Worm (Caenorhabditis elegans) whole organism, L1 larva: ENCODE data around the gene F21E9.2.

Experiments used
- C04F5.9 ChIP-seq: sonication (generic microtip); optimal IDR thresholded peaks from 2 replicates; lab custom pipeline; 2016; ENCODE audit warnings: missing genetic modification characterization, missing compliant biosample characterization
- C16A3.4 ChIP-seq: fragments of 150-350 bp; optimal IDR thresholded peaks from 2 replicates; lab custom pipeline; 2014; ENCODE audit warnings: missing biosample characterization, missing genetic modification characterization
- C34B4.2 ChIP-seq: sonication (generic microtip); optimal IDR thresholded peaks from 2 replicates; lab custom pipeline; 2017; ENCODE audit warnings: mild to moderate bottlenecking, missing genetic modification characterization, missing compliant biosample characterization
- alr-1 ChIP-seq: fragments of 200-800 bp; sonication (Bioruptor generic); optimal IDR thresholded peaks from 2 replicates; lab custom pipeline; 2018; ENCODE audit warnings: borderline replicate concordance, mild to moderate bottlenecking, missing genetic modification characterization, missing compliant biosample characterization
- ceh-82 ChIP-seq, 3 experiments: fragments of 150-350 bp in 1 of 3; sonication (generic microtip) in 2 of 3; optimal IDR thresholded peaks; 2 replicates each; lab custom pipeline; 2014 to 2017; ENCODE audit warnings: missing biosample characterization in 3 of 3, missing genetic modification characterization in 3 of 3
- ceh-88 ChIP-seq: fragments of 200-800 bp; sonication (Bioruptor generic); IDR thresholded peaks from 2 replicates; pipeline ENCODE4 v1.3.6; 2022; ENCODE audit warnings: missing genetic modification characterization, missing compliant biosample characterization
- dpl-1 ChIP-seq, 3 experiments: fragments of 150-350 bp in 2 of 3; sonication (generic microtip) in 1 of 3; optimal IDR thresholded peaks; 2 replicates each; lab custom pipeline; 2014 to 2017; ENCODE audit warnings: missing biosample characterization in 3 of 3, missing genetic modification characterization in 3 of 3, missing genetic modification reagents in 3 of 3
- dsc-1 ChIP-seq: sonication (generic microtip); optimal IDR thresholded peaks from 2 replicates; lab custom pipeline; 2016; ENCODE audit warnings: mild to moderate bottlenecking, missing genetic modification characterization, missing compliant biosample characterization
- efl-1 ChIP-seq, 4 experiments: fragments of 150-350 bp; optimal IDR thresholded peaks in 3 of 4; peaks in 1 of 4; 1 replicate in 1 of 4; 2 replicates in 3 of 4; lab custom pipeline; 2014; ENCODE audit warnings: missing biosample characterization in 2 of 4, missing genetic modification characterization in 2 of 4, missing genetic modification reagents in 2 of 4
- egl-27 ChIP-seq, 2 experiments: fragments of 150-350 bp in 1 of 2; sonication (generic microtip); optimal IDR thresholded peaks; 3 replicates each; lab custom pipeline; 2017 to 2018; ENCODE audit warnings: missing biosample characterization in 2 of 2, missing genetic modification characterization in 2 of 2, missing genetic modification reagents in 2 of 2
- elt-2 ChIP-seq: sonication (generic microtip); optimal IDR thresholded peaks from 2 replicates; lab custom pipeline; 2016; ENCODE audit warnings: missing genetic modification characterization, mild to moderate bottlenecking, inconsistent platforms, missing compliant biosample characterization, missing genetic modification reagents
- ets-5 ChIP-seq: fragments of 200-800 bp; sonication (Bioruptor generic); IDR thresholded peaks from 2 replicates; pipeline ENCODE4 v1.3.6; 2022; ENCODE audit warnings: missing genetic modification characterization, missing compliant biosample characterization
- fkh-10 ChIP-seq: sonication (generic microtip); optimal IDR thresholded peaks from 2 replicates; lab custom pipeline; 2017; ENCODE audit warnings: missing biosample characterization, missing genetic modification reagents, missing genetic modification characterization
- fkh-4 ChIP-seq: sonication (generic microtip); optimal IDR thresholded peaks from 2 replicates; lab custom pipeline; 2016; ENCODE audit warnings: missing compliant biosample characterization, missing genetic modification characterization, borderline replicate concordance
- fkh-8 ChIP-seq: sonication (generic microtip); optimal IDR thresholded peaks from 2 replicates; lab custom pipeline; 2016; ENCODE audit warnings: mild to moderate bottlenecking, missing genetic modification characterization, missing compliant biosample characterization
- hlh-17 ChIP-seq: fragments of 200-800 bp; sonication (Bioruptor generic); optimal IDR thresholded peaks from 2 replicates; lab custom pipeline; 2018; ENCODE audit warnings: missing genetic modification characterization, mild to moderate bottlenecking, missing compliant biosample characterization, moderate library complexity, borderline replicate concordance
- jun-1 ChIP-seq: fragments of 150-350 bp; optimal IDR thresholded peaks from 2 replicates; lab custom pipeline; 2014; ENCODE audit warnings: missing biosample characterization, missing genetic modification reagents, missing genetic modification characterization
- lin-13 ChIP-seq: fragments of 150-350 bp; optimal IDR thresholded peaks from 2 replicates; lab custom pipeline; 2014; ENCODE audit warnings: missing biosample characterization, missing genetic modification reagents, missing genetic modification characterization
- lin-14 ChIP-seq: fragments of 200-800 bp; sonication (Bioruptor generic); optimal IDR thresholded peaks from 2 replicates; lab custom pipeline; 2018; ENCODE audit warnings: mild to moderate bottlenecking, missing genetic modification characterization, moderate library complexity, missing compliant biosample characterization
- lin-35 ChIP-seq, 2 experiments: fragments of 150-350 bp; optimal IDR thresholded peaks; 2 replicates each; lab custom pipeline; 2014; ENCODE audit warnings: missing biosample characterization in 2 of 2, missing genetic modification characterization in 2 of 2, missing genetic modification reagents in 2 of 2
- lin-39 ChIP-seq: fragments of 150-350 bp; optimal IDR thresholded peaks from 2 replicates; lab custom pipeline; 2014; ENCODE audit warnings: missing biosample characterization, missing genetic modification reagents, missing genetic modification characterization
- lsy-2 ChIP-seq, 2 experiments: fragments of 150-350 bp; optimal IDR thresholded peaks; 2 replicates each; lab custom pipeline; 2014; ENCODE audit warnings: missing biosample characterization in 2 of 2, missing genetic modification characterization in 2 of 2
- mab-9 ChIP-seq: fragments of 200-800 bp; sonication (Bioruptor generic); IDR thresholded peaks from 2 replicates; pipeline ENCODE4 v1.3.6; 2022; ENCODE audit warnings: missing genetic modification reagents, missing genetic modification characterization, missing compliant biosample characterization
- mdl-1 ChIP-seq, 2 experiments: fragments of 150-350 bp; optimal IDR thresholded peaks; 2 replicates each; lab custom pipeline; 2014 to 2017; ENCODE audit warnings: missing biosample characterization in 2 of 2, missing genetic modification characterization in 2 of 2, inconsistent platforms in 1 of 2
- mef-2 ChIP-seq: fragments of 150-350 bp; optimal IDR thresholded peaks from 2 replicates; lab custom pipeline; 2014; ENCODE audit warnings: missing biosample characterization, missing genetic modification characterization
- mep-1 ChIP-seq: fragments of 150-350 bp; optimal IDR thresholded peaks from 2 replicates; lab custom pipeline; 2014; ENCODE audit warnings: missing biosample characterization, missing genetic modification characterization
- nhr-19 ChIP-seq: fragments of 200-800 bp; sonication (Bioruptor generic); conservative IDR thresholded peaks from 2 replicates; pipeline ENCODE4 v1.3.6; 2022; ENCODE audit warnings: missing genetic modification characterization, missing compliant biosample characterization
- nhr-20 ChIP-seq: sonication (generic microtip); optimal IDR thresholded peaks from 2 replicates; lab custom pipeline; 2016; ENCODE audit warnings: mild to moderate bottlenecking, missing genetic modification characterization, missing compliant biosample characterization
- nhr-47 ChIP-seq: sonication (generic microtip); optimal IDR thresholded peaks from 2 replicates; lab custom pipeline; 2016; ENCODE audit warnings: mild to moderate bottlenecking, missing genetic modification characterization, moderate library complexity, missing compliant biosample characterization
- nhr-71 ChIP-seq: sonication (generic microtip); optimal IDR thresholded peaks from 2 replicates; lab custom pipeline; 2016; ENCODE audit warnings: mild to moderate bottlenecking, missing genetic modification characterization, moderate library complexity, missing compliant biosample characterization
- nhr-76 ChIP-seq: sonication (generic microtip); optimal IDR thresholded peaks from 2 replicates; lab custom pipeline; 2017; ENCODE audit warnings: missing biosample characterization, missing genetic modification characterization
- nhr-84 ChIP-seq: sonication (generic microtip); optimal IDR thresholded peaks from 2 replicates; lab custom pipeline; 2017; ENCODE audit warnings: missing biosample characterization, missing genetic modification characterization
- nhr-85 ChIP-seq: sonication (generic microtip); peaks from one replicate; lab custom pipeline; 2016; ENCODE audit warnings: missing genetic modification characterization, inconsistent platforms, missing compliant biosample characterization
- nhr-90 ChIP-seq: sonication (generic microtip); optimal IDR thresholded peaks from 2 replicates; lab custom pipeline; 2016; ENCODE audit warnings: mild to moderate bottlenecking, missing genetic modification characterization, missing compliant biosample characterization; ENCODE audit not compliant: poor library complexity
- pag-3 ChIP-seq: sonication (generic microtip); optimal IDR thresholded peaks from 2 replicates; lab custom pipeline; 2017; ENCODE audit warnings: missing genetic modification characterization, mild to moderate bottlenecking, missing compliant biosample characterization, antibody characterized with exemption, borderline replicate concordance; ENCODE audit not compliant: insufficient read depth
- pax-3 ChIP-seq: fragments of 200-800 bp; sonication (Bioruptor generic); optimal IDR thresholded peaks from 2 replicates; lab custom pipeline; 2018; ENCODE audit warnings: mild to moderate bottlenecking, missing genetic modification characterization, moderate library complexity, missing compliant biosample characterization
- rnt-1 ChIP-seq: sonication (generic microtip); optimal IDR thresholded peaks from 2 replicates; lab custom pipeline; 2016; ENCODE audit warnings: mild to moderate bottlenecking, missing genetic modification characterization, moderate library complexity, missing compliant biosample characterization
- skn-1 ChIP-seq: fragments of 150-350 bp; optimal IDR thresholded peaks from 2 replicates; lab custom pipeline; 2014; ENCODE audit warnings: missing biosample characterization, missing genetic modification characterization
- snpc-4 ChIP-seq: fragments of 150-350 bp; optimal IDR thresholded peaks from 2 replicates; lab custom pipeline; 2014; ENCODE audit warnings: missing biosample characterization, missing genetic modification characterization
- snu-23 ChIP-seq: sonication (generic microtip); optimal IDR thresholded peaks from 2 replicates; lab custom pipeline; 2016; ENCODE audit warnings: missing genetic modification characterization, missing compliant biosample characterization
- swsn-7 ChIP-seq: sonication (generic microtip); optimal IDR thresholded peaks from 2 replicates; lab custom pipeline; 2016; ENCODE audit warnings: missing genetic modification characterization, missing compliant biosample characterization
- tbx-2 ChIP-seq: sonication (generic microtip); optimal IDR thresholded peaks from 2 replicates; lab custom pipeline; 2016; ENCODE audit warnings: missing genetic modification characterization, missing compliant biosample characterization
- unc-130 ChIP-seq: fragments of 150-350 bp; optimal IDR thresholded peaks from 2 replicates; lab custom pipeline; 2017; ENCODE audit warnings: missing biosample characterization, missing genetic modification characterization, inconsistent platforms
- unc-86 ChIP-seq: sonication (generic microtip); optimal IDR thresholded peaks from 2 replicates; lab custom pipeline; 2016; ENCODE audit warnings: missing genetic modification characterization, missing compliant biosample characterization
- unc-98 ChIP-seq: fragments of 200-800 bp; sonication (Bioruptor generic); IDR thresholded peaks from 2 replicates; pipeline ENCODE4 v1.3.6; 2022; ENCODE audit warnings: missing genetic modification characterization, missing compliant biosample characterization
- zip-4 ChIP-seq: fragments of 200-800 bp; sonication (Bioruptor generic); optimal IDR thresholded peaks from 2 replicates; lab custom pipeline; 2018; ENCODE audit warnings: mild to moderate bottlenecking, missing genetic modification characterization, moderate library complexity, missing compliant biosample characterization

F21E9.2 gene

ce11 chrX:1338906-1339673, 9.3 kb upstream of the F21E9.2 start:
- no peak for TF ChIP-seq dpl-1 (GFP tag; optimal IDR thresholded peaks at IDR 0.05; lab: Kevin White, UChicago)
- TF ChIP-seq nhr-19 (GFP tag; lab: Robert Waterston, UW) = no peak
- peak; percentile 4 for TF ChIP-seq tbx-2 (tag; lab: Kevin White, UChicago)
- no peak for TF ChIP-seq snpc-4 (tag; lab: Kevin White, UChicago)
- peak; percentile 50 for TF ChIP-seq dsc-1
- peak; percentile 61 for TF ChIP-seq skn-1
- TF ChIP-seq lin-13 (GFP tag; lab: Kevin White, UChicago) = no peak
- no peak for TF ChIP-seq mdl-1 (tag; optimal IDR thresholded peaks at IDR 0.05; lab: Kevin White, UChicago)
- TF ChIP-seq jun-1 (tag; lab: Kevin White, UChicago) = no peak
- TF ChIP-seq fkh-10 (GFP tag; lab: Kevin White, UChicago) = no peak
- TF ChIP-seq nhr-20 (tag; lab: Kevin White, UChicago) = peak; percentile 19
- no peak for TF ChIP-seq zip-4 (GFP tag; lab: Kevin White, UChicago)
- TF ChIP-seq nhr-84 (tag; lab: Kevin White, UChicago) = no peak
- TF ChIP-seq nhr-90 (tag; lab: Kevin White, UChicago) = peak; percentile 51
- no peak for TF ChIP-seq ceh-88 (GFP tag; lab: Robert Waterston, UW)
- peak; percentile 43 for TF ChIP-seq lin-14 (GFP tag; lab: Kevin White, UChicago)
- no peak for TF ChIP-seq mef-2 (tag; lab: Kevin White, UChicago)
- peak; percentile 19 for TF ChIP-seq C16A3.4 (tag; lab: Kevin White, UChicago)
- TF ChIP-seq pax-3 = no peak
- TF ChIP-seq hlh-17 (GFP tag; lab: Kevin White, UChicago) = no peak
- TF ChIP-seq nhr-47 (tag; lab: Kevin White, UChicago) = peak; percentile 62
- peak; percentile 20 for TF ChIP-seq mep-1 (tag; lab: Kevin White, UChicago)
- TF ChIP-seq alr-1 (tag; lab: Kevin White, UChicago) = no peak
- peak in 1 of 3 experiments; percentile 12 for TF ChIP-seq ceh-82 (tag; optimal IDR thresholded peaks at IDR 0.05; lab: Kevin White, UChicago)
- peak; percentile 13 for TF ChIP-seq nhr-71
- peak; percentile 54 for TF ChIP-seq nhr-85 (tag; lab: Kevin White, UChicago)
- TF ChIP-seq fkh-4 (tag; lab: Kevin White, UChicago) = no peak
- TF ChIP-seq fkh-8 (tag; lab: Kevin White, UChicago) = no peak
- TF ChIP-seq lsy-2 (tag; optimal IDR thresholded peaks at IDR 0.05; lab: Kevin White, UChicago) = peak in 1 of 2 experiments; percentile 27
- TF ChIP-seq lin-39 (tag; lab: Kevin White, UChicago) = peak; percentile 27
- no peak for TF ChIP-seq unc-86
- peak; percentile 67 for TF ChIP-seq snu-23 (GFP tag; lab: Kevin White, UChicago)
- no peak for TF ChIP-seq egl-27 (tag; optimal IDR thresholded peaks at IDR 0.05; lab: Kevin White, UChicago)

ce11 chrX:1337834-1338233, 8.1 kb upstream of the F21E9.2 start:
- no peak for TF ChIP-seq egl-27 (tag; optimal IDR thresholded peaks at IDR 0.05; lab: Kevin White, UChicago)
- no peak for TF ChIP-seq dsc-1
- TF ChIP-seq unc-98 (GFP tag; lab: Robert Waterston, UW) = no peak
- TF ChIP-seq ets-5 (GFP tag; lab: Robert Waterston, UW) = no peak
- peak; percentile 29 for TF ChIP-seq elt-2 (tag; lab: Kevin White, UChicago)
- TF ChIP-seq, all 84 proteins: peak for 1

- TF ChIP-seq skn-1 (no peak), nhr-71 (peak; percentile 31), pag-3 (no peak), elt-2 (tag; lab: Kevin White, UChicago) (peak; percentile 87), swsn-7 (tag; lab: Kevin White, UChicago) (no peak), nhr-76 (tag; lab: Kevin White, UChicago) (no peak), C04F5.9 (tag; lab: Kevin White, UChicago) (no peak), lin-35 (GFP tag; optimal IDR thresholded peaks at IDR 0.05; lab: Kevin White, UChicago) (peak in 1 of 2 experiments; percentile 56), mab-9 (no peak), nhr-90 (tag; lab: Kevin White, UChicago) (peak; percentile 19), rnt-1 (no peak), C34B4.2 (no peak), nhr-47 (tag; lab: Kevin White, UChicago) (no peak), unc-130 (tag; lab: Kevin White, UChicago) (no peak), mep-1 (tag; lab: Kevin White, UChicago) (no peak), efl-1 (optimal IDR thresholded peaks at IDR 0.05; lab: Kevin White, UChicago) (no peak), efl-1 (GFP tag; optimal IDR thresholded peaks at IDR 0.05 in 1 of 2; lab: Kevin White, UChicago) (no peak)
Measured at ce11 chrX:1337009-1337408, 7.3 kb upstream of the F21E9.2 start, which contains the start of gene ttr-37. TSS of gene ttr-37 (minus strand) at chrX:1337175.
